Worm (Caenorhabditis elegans) whole organism, L3 larva: ENCODE measurements around the gene srw-138.

ENCODE experiments used
- aly-2 ChIP-seq: fragments of 150-350 bp; optimal IDR thresholded peaks from 2 replicates; lab custom pipeline; 2014; ENCODE audit warnings: missing biosample characterization, missing genetic modification characterization
- lin-39 ChIP-seq: fragments of 150-350 bp; optimal IDR thresholded peaks from 2 replicates; lab custom pipeline; 2018; ENCODE audit warnings: missing biosample characterization, missing genetic modification reagents, missing genetic modification characterization
- nfya-1 ChIP-seq: sonication (generic microtip); optimal IDR thresholded peaks from 2 replicates; lab custom pipeline; 2017; ENCODE audit warnings: missing genetic modification characterization, mild to moderate bottlenecking, missing compliant biosample characterization, antibody characterized with exemption, moderate library complexity; ENCODE audit not compliant: insufficient read depth
- pqm-1 ChIP-seq: fragments of 150-350 bp; optimal IDR thresholded peaks from 2 replicates; lab custom pipeline; 2017; ENCODE audit warnings: missing biosample characterization, missing genetic modification characterization, inconsistent platforms

DNA sequence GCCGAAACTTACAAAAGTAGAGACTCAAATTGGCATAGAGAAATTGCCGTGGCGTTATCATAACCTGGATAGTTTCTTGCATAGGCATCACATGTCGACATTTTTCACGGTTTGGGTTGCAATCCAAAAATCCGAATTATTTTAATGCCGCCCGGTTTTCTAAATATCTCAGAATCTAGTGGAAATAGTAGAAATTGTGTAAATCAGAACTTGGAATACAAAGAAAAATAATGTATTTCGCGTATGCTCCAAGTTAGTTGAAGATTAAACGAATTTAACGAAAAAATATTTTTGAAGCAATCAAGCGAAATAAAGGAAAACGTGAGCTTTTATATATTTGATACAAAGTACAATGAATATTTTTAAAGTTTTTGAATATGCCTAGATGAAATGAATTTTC lies 2.0 kb downstream of the srw-138 start, which contains the start of gene srw-144:
- TF ChIP-seq pqm-1 (tag; lab: Kevin White, UChicago) (no peak), lin-39 (tag; lab: Kevin White, UChicago) (no peak), nfya-1 (no peak), aly-2 (no peak)
